Worm (Caenorhabditis elegans): ENCODE data around the gene T05A7.12.

DNA sequence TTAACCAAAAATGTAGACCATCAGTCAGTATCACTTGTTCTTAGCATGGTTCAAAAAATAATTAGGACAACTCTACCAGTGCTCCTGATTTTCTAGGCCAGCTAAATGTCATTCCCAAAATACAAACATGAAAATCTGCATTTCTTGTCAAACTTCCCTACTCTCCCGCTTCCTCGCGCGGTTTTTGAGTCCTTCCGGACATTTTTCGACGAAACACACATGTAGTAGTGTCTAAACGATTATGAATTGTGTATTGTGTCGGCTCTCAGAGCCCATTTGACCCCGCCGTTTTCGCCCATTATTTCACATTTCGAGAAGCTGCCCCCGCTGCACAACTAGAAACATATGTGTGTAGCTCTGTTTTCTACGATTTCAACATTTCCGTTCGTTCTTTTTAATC is 36.5 kb downstream of the T05A7.12 start, which contains the start of gene F35D11.1:
- TF ChIP-seq unc-55 (GFP tag; optimal IDR thresholded peaks at IDR 0.05) (no peak), ceh-82 (tag; optimal IDR thresholded peaks at IDR 0.05) (no peak), lin-13 (GFP tag; optimal IDR thresholded peaks at IDR 0.05) (no peak), ztf-4 (tag; optimal IDR thresholded peaks at IDR 0.05) (no peak)

Data from whole organism, L2 larva.